Fruit fly (Drosophila melanogaster) whole organism, embryonic: ENCODE results near the gene CG13465.

Experiments
- Atf6 ChIP-seq: fragments of 200-800 bp; sonication (Bioruptor generic); IDR thresholded peaks from 2 replicates; pipeline ENCODE4 v1.3.6; 2022; ENCODE audit warnings: missing biosample characterization, missing genetic modification characterization
- Bteb2 ChIP-seq: fragments of 200-800 bp; sonication (Bioruptor generic); optimal IDR thresholded peaks from 2 replicates; lab custom pipeline; 2016; ENCODE audit warnings: missing biosample characterization, missing genetic modification characterization
- CG10979 ChIP-seq: fragments of 200-800 bp; sonication (Bioruptor generic); optimal IDR thresholded peaks from 2 replicates; lab custom pipeline; 2018; ENCODE audit warnings: missing biosample characterization, mild to moderate bottlenecking, missing genetic modification characterization, moderate library complexity
- CG12299 ChIP-seq: fragments of 200-800 bp; sonication (Bioruptor generic); optimal IDR thresholded peaks from 2 replicates; lab custom pipeline; 2018; ENCODE audit warnings: missing biosample characterization, mild to moderate bottlenecking, missing genetic modification characterization
- CG13775 ChIP-seq: fragments of 200-800 bp; sonication (Bioruptor generic); optimal IDR thresholded peaks from 3 replicates; lab custom pipeline; 2017; ENCODE audit warnings: missing biosample characterization, mild to moderate bottlenecking, missing genetic modification characterization
- CG13894 ChIP-seq: fragments of 200-800 bp; sonication (Bioruptor generic); optimal IDR thresholded peaks from 3 replicates; lab custom pipeline; 2018; ENCODE audit warnings: missing biosample characterization, mild to moderate bottlenecking, missing genetic modification characterization, moderate library complexity
- CG14710 ChIP-seq: fragments of 200-800 bp; sonication (Bioruptor generic); optimal IDR thresholded peaks from 3 replicates; lab custom pipeline; 2019; ENCODE audit warnings: missing biosample characterization, mild to moderate bottlenecking, missing genetic modification characterization, moderate library complexity
- CG16813 ChIP-seq: fragments of 200-800 bp; sonication (Bioruptor generic); IDR thresholded peaks from 3 replicates; pipeline ENCODE4 v1.3.6; 2022; ENCODE audit warnings: missing biosample characterization, missing genetic modification characterization; ENCODE audit not compliant: partially characterized antibody
- CG17568 ChIP-seq: fragments of 200-800 bp; sonication (Bioruptor generic); optimal IDR thresholded peaks from 2 replicates; lab custom pipeline; 2018; ENCODE audit warnings: missing biosample characterization, mild to moderate bottlenecking, missing genetic modification characterization, moderate library complexity
- CG18476 ChIP-seq: fragments of 200-800 bp; sonication (Bioruptor generic); optimal IDR thresholded peaks from 2 replicates; lab custom pipeline; 2016; ENCODE audit warnings: missing biosample characterization, mild to moderate bottlenecking, missing genetic modification characterization
- CG18764 ChIP-seq: fragments of 200-800 bp; sonication (Bioruptor generic); optimal IDR thresholded peaks from 3 replicates; lab custom pipeline; 2016; ENCODE audit warnings: missing biosample characterization, missing genetic modification characterization
- CG2199 ChIP-seq: fragments of 200-800 bp; sonication (Bioruptor generic); IDR thresholded peaks from 3 replicates; pipeline ENCODE4 v1.3.6; 2022; ENCODE audit warnings: missing biosample characterization, missing genetic modification characterization
- CG2889 ChIP-seq: fragments of 200-800 bp; sonication (Bioruptor generic); IDR thresholded peaks from 3 replicates; pipeline ENCODE4 v1.3.6; 2022; ENCODE audit warnings: missing biosample characterization, missing genetic modification characterization
- CG3281 ChIP-seq: fragments of 200-800 bp; sonication (Bioruptor generic); optimal IDR thresholded peaks from 3 replicates; lab custom pipeline; 2017; ENCODE audit warnings: missing biosample characterization, mild to moderate bottlenecking, missing genetic modification characterization
- CG33213 ChIP-seq: fragments of 200-800 bp; sonication (Bioruptor generic); optimal IDR thresholded peaks from 3 replicates; lab custom pipeline; 2016; ENCODE audit warnings: missing biosample characterization, missing genetic modification characterization
- CG4617 ChIP-seq: fragments of 200-800 bp; sonication (Bioruptor generic); optimal IDR thresholded peaks from 3 replicates; lab custom pipeline; 2016; ENCODE audit warnings: missing biosample characterization, missing genetic modification characterization, borderline replicate concordance
- CG4707 ChIP-seq: fragments of 200-800 bp; sonication (Bioruptor generic); optimal IDR thresholded peaks from 2 replicates; lab custom pipeline; 2018; ENCODE audit warnings: missing biosample characterization, mild to moderate bottlenecking, missing genetic modification characterization, moderate library complexity
- CG6254 ChIP-seq: fragments of 200-800 bp; sonication (Bioruptor generic); optimal IDR thresholded peaks from 3 replicates; lab custom pipeline; 2017; ENCODE audit warnings: mild to moderate bottlenecking, missing biosample characterization, missing genetic modification reagents, missing genetic modification characterization
- CG6791 ChIP-seq: fragments of 200-800 bp; sonication (Bioruptor generic); IDR thresholded peaks from 3 replicates; pipeline ENCODE4 v1.3.6; 2022; ENCODE audit warnings: missing biosample characterization, missing genetic modification characterization; ENCODE audit not compliant: partially characterized antibody
- CG7928 ChIP-seq: fragments of 200-800 bp; sonication (Bioruptor generic); optimal IDR thresholded peaks from 2 replicates; lab custom pipeline; 2017; ENCODE audit warnings: missing biosample characterization, mild to moderate bottlenecking, missing genetic modification characterization
- D19B ChIP-seq: fragments of 200-800 bp; sonication (Bioruptor generic); optimal IDR thresholded peaks from 2 replicates; lab custom pipeline; 2017; ENCODE audit warnings: missing biosample characterization, mild to moderate bottlenecking, missing genetic modification characterization
- Dbx ChIP-seq: fragments of 200-800 bp; sonication (Bioruptor generic); IDR thresholded peaks from 3 replicates; pipeline ENCODE4 v1.3.6; 2022; ENCODE audit warnings: missing biosample characterization, missing genetic modification characterization
- H2.0 ChIP-seq: fragments of 200-800 bp; sonication (Bioruptor generic); IDR thresholded peaks from 2 replicates; pipeline ENCODE4 v1.3.6; 2022; ENCODE audit warnings: missing biosample characterization, missing genetic modification characterization
- HLHmδ ChIP-seq: fragments of 200-800 bp; sonication (Bioruptor generic); optimal IDR thresholded peaks from 2 replicates; lab custom pipeline; 2018; ENCODE audit warnings: missing biosample characterization, mild to moderate bottlenecking, missing genetic modification characterization, moderate library complexity
- Kr ChIP-seq: fragments of 200-800 bp; sonication (Bioruptor generic); optimal IDR thresholded peaks from 2 replicates; lab custom pipeline; 2017; ENCODE audit warnings: missing biosample characterization, mild to moderate bottlenecking, missing genetic modification characterization
- Lpt ChIP-seq: fragments of >200 bp; optimal IDR thresholded peaks from 2 replicates; lab custom pipeline; 2018; ENCODE audit warnings: missing biosample characterization, missing genetic modification characterization
- Med ChIP-seq: fragments of 200-800 bp; sonication (Bioruptor generic); peaks from one replicate; lab custom pipeline; 2016; ENCODE audit warnings: missing biosample characterization, missing genetic modification characterization, mild to moderate bottlenecking, inconsistent platforms, moderate library complexity
- Neu2 ChIP-seq: fragments of 200-800 bp; sonication (Bioruptor generic); optimal IDR thresholded peaks from 3 replicates; lab custom pipeline; 2016; ENCODE audit warnings: missing biosample characterization, missing genetic modification characterization, borderline replicate concordance
- Oli ChIP-seq: fragments of 200-800 bp; sonication (Bioruptor generic); optimal IDR thresholded peaks from 2 replicates; lab custom pipeline; 2018; ENCODE audit warnings: missing biosample characterization, mild to moderate bottlenecking, missing genetic modification characterization, moderate library complexity
- Sin3A ChIP-seq: fragments of >200 bp; optimal IDR thresholded peaks from 2 replicates; lab custom pipeline; 2018
- Sox100B ChIP-seq: fragments of 200-800 bp; sonication (Bioruptor generic); optimal IDR thresholded peaks from 3 replicates; lab custom pipeline; 2018; ENCODE audit warnings: missing biosample characterization, mild to moderate bottlenecking, missing genetic modification characterization
- Xrp1 ChIP-seq: fragments of 200-800 bp; sonication (Bioruptor generic); IDR thresholded peaks from 2 replicates; pipeline ENCODE4 v1.3.6; 2022; ENCODE audit warnings: missing biosample characterization, missing genetic modification characterization
- ap ChIP-seq: fragments of 200-800 bp; sonication (Bioruptor generic); IDR thresholded peaks from 2 replicates; pipeline ENCODE4 v1.3.6; 2022; ENCODE audit warnings: missing biosample characterization, missing genetic modification characterization
- chif ChIP-seq, 2 experiments: fragments of 200-800 bp; sonication (Bioruptor generic); optimal IDR thresholded peaks; 3 replicates each; lab custom pipeline; 2016; ENCODE audit warnings: missing biosample characterization in 2 of 2, missing genetic modification characterization in 2 of 2
- ci ChIP-seq: fragments of 200-800 bp; sonication (Bioruptor generic); IDR thresholded peaks from 3 replicates; pipeline ENCODE4 v1.3.6; 2022; ENCODE audit warnings: missing biosample characterization, missing genetic modification characterization
- corto ChIP-seq: fragments of 200-800 bp; sonication (Bioruptor generic); optimal IDR thresholded peaks from 2 replicates; lab custom pipeline; 2016; ENCODE audit warnings: missing biosample characterization, mild to moderate bottlenecking, missing genetic modification characterization, moderate library complexity
- croc ChIP-seq: fragments of 200-800 bp; sonication (Bioruptor generic); conservative IDR thresholded peaks from 3 replicates; pipeline ENCODE4 v1.3.6; 2022; ENCODE audit warnings: missing biosample characterization, missing genetic modification characterization
- crol ChIP-seq: fragments of 200-800 bp; sonication (Bioruptor generic); IDR thresholded peaks from 2 replicates; pipeline ENCODE4 v1.3.6; 2022; ENCODE audit warnings: missing biosample characterization, missing genetic modification characterization
- crp ChIP-seq, 2 experiments: fragments of 200-800 bp; sonication (Bioruptor generic); optimal IDR thresholded peaks; 2 replicates in 1 of 2; 3 replicates in 1 of 2; lab custom pipeline; 2017; ENCODE audit warnings: missing biosample characterization in 2 of 2, missing genetic modification characterization in 2 of 2, mild to moderate bottlenecking in 1 of 2, moderate library complexity in 1 of 2
- dimm ChIP-seq: fragments of 200-800 bp; sonication (Bioruptor generic); IDR thresholded peaks from 2 replicates; pipeline ENCODE4 v1.3.6; 2022; ENCODE audit warnings: missing biosample characterization, missing genetic modification characterization
- jumu ChIP-seq: fragments of 200-800 bp; sonication (Bioruptor generic); optimal IDR thresholded peaks from 3 replicates; lab custom pipeline; 2016; ENCODE audit warnings: missing biosample characterization, missing genetic modification characterization
- kni ChIP-seq: fragments of 200-800 bp; sonication (Bioruptor generic); optimal IDR thresholded peaks from 3 replicates; lab custom pipeline; 2017; ENCODE audit warnings: mild to moderate bottlenecking, missing biosample characterization, missing genetic modification reagents, missing genetic modification characterization
- maf-S ChIP-seq: fragments of 200-800 bp; sonication (Bioruptor generic); optimal IDR thresholded peaks from 2 replicates; lab custom pipeline; 2016; ENCODE audit warnings: missing biosample characterization, missing genetic modification characterization
- odd ChIP-seq: fragments of 200-800 bp; sonication (Bioruptor generic); optimal IDR thresholded peaks from 2 replicates; lab custom pipeline; 2017; ENCODE audit warnings: missing biosample characterization, mild to moderate bottlenecking, missing genetic modification characterization
- pb ChIP-seq: fragments of 200-800 bp; sonication (Bioruptor generic); optimal IDR thresholded peaks from 3 replicates; lab custom pipeline; 2016; ENCODE audit warnings: missing biosample characterization, missing genetic modification characterization
- pfk ChIP-seq: fragments of 200-800 bp; sonication (Bioruptor generic); optimal IDR thresholded peaks from 2 replicates; lab custom pipeline; 2018; ENCODE audit warnings: missing biosample characterization, mild to moderate bottlenecking, missing genetic modification characterization, moderate library complexity
- run ChIP-seq: fragments of 200-800 bp; sonication (Bioruptor generic); optimal IDR thresholded peaks from 3 replicates; lab custom pipeline; 2018; ENCODE audit warnings: missing biosample characterization, mild to moderate bottlenecking, missing genetic modification characterization
- sc ChIP-seq, 3 experiments: fragments of >200 bp in 2 of 3; fragments of 200-800 bp in 1 of 3; sonication (Bioruptor generic) in 1 of 3; optimal IDR thresholded peaks; 2 replicates in 2 of 3; 3 replicates in 1 of 3; lab custom pipeline; 2017; ENCODE audit warnings: mild to moderate bottlenecking in 1 of 3, missing biosample characterization in 1 of 3, missing genetic modification characterization in 1 of 3, missing genetic modification reagents in 1 of 3
- slbo ChIP-seq: fragments of 200-800 bp; sonication (Bioruptor generic); IDR thresholded peaks from 2 replicates; pipeline ENCODE4 v1.3.6; 2022; ENCODE audit warnings: missing biosample characterization, missing genetic modification characterization
- tll ChIP-seq, 2 experiments: fragments of 200-800 bp in 1 of 2; fragments of >200 bp in 1 of 2; sonication (Bioruptor generic) in 1 of 2; optimal IDR thresholded peaks; 2 replicates each; lab custom pipeline; 2017 to 2019; ENCODE audit warnings: missing biosample characterization in 2 of 2, missing genetic modification characterization in 2 of 2, mild to moderate bottlenecking in 1 of 2, moderate library complexity in 1 of 2
- twi ChIP-seq: fragments of 200-800 bp; optimal IDR thresholded peaks from 2 replicates; lab custom pipeline; 2019; ENCODE audit warnings: missing biosample characterization, mild to moderate bottlenecking, missing genetic modification characterization, moderate library complexity

CG13465 gene

DNA sequence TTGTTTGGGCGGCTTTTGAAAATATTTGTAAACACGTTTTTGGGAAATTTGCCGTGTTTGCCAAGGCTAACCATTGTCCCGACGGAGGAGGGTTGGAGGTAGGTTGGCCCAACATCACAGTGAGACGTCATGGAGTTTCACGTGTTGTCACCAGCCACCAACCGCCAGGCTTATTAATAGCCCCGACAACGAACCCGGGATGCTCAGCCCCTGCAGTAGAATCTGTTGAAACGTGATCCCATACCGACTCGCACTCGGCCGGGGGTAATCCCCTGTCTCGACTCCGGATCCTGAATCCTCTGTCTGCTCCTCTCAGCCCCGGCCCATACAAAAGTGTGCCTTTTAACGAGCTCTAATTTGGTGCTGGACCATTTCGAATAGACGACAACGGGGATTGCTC is 16.4 kb upstream of the CG13465 start:
- TF ChIP-seq CG13894 (no peak), CG7928 (no peak), crp (GFP tag; optimal IDR thresholded peaks at IDR 0.05; lab: Kevin White, UChicago) (no peak), Bteb2 (GFP tag; lab: Kevin White, UChicago) (no peak), Sox100B (GFP tag; lab: Kevin White, UChicago) (no peak), CG18764 (no peak), CG12299 (tag; lab: Kevin White, UChicago) (no peak), jumu (GFP tag; lab: Kevin White, UChicago) (no peak), CG17568 (no peak), croc (GFP tag; lab: Robert Waterston, UW) (no peak), CG33213 (GFP tag; lab: Kevin White, UChicago) (no peak), ci (no peak), HLHmδ (GFP tag; lab: Kevin White, UChicago) (no peak), D19B (GFP tag; lab: Kevin White, UChicago) (no peak), CG16813 (GFP tag; lab: Robert Waterston, UW) (no peak), CG2199 (GFP tag; lab: Robert Waterston, UW) (peak; percentile 71; the same call in 1 of the 3 replicates), Oli (tag; lab: Kevin White, UChicago) (no peak), ap (GFP tag; lab: Robert Waterston, UW) (no peak), CG18476 (no peak), run (tag; lab: Kevin White, UChicago) (no peak), H2.0 (GFP tag; lab: Robert Waterston, UW) (no peak), CG6254 (GFP tag; lab: Kevin White, UChicago) (no peak), corto (GFP tag; lab: Kevin White, UChicago) (no peak), Neu2 (GFP tag; lab: Kevin White, UChicago) (no peak), CG6791 (no peak), kni (GFP tag; lab: Kevin White, UChicago) (peak; percentile 50), CG3281 (GFP tag; lab: Kevin White, UChicago) (no peak), slbo (GFP tag; lab: Robert Waterston, UW) (no peak), Xrp1 (GFP tag; lab: Robert Waterston, UW) (no peak), crol (GFP tag; lab: Robert Waterston, UW) (peak; percentile 53; the same call in 1 of the 2 replicates), dimm (no peak), Sin3A (lab: Kevin White, UChicago) (no peak), pb (GFP tag; lab: Kevin White, UChicago) (no peak), CG4707 (no peak), Lpt (no peak), CG2889 (GFP tag; lab: Robert Waterston, UW) (no peak), Dbx (GFP tag; lab: Robert Waterston, UW) (no peak), twi (tag; lab: Kevin White, UChicago) (peak; percentile 95), sc (optimal IDR thresholded peaks at IDR 0.05; lab: Kevin White, UChicago) (no peak), sc (GFP tag; optimal IDR thresholded peaks at IDR 0.05; lab: Kevin White, UChicago) (no peak), pfk (GFP tag; lab: Kevin White, UChicago) (no peak), CG10979 (tag; lab: Kevin White, UChicago) (no peak), CG4617 (GFP tag; lab: Kevin White, UChicago) (no peak), Kr (GFP tag; lab: Kevin White, UChicago) (peak; percentile 5), CG14710 (tag; lab: Kevin White, UChicago) (no peak), chif (GFP tag; optimal IDR thresholded peaks at IDR 0.05; lab: Kevin White, UChicago) (no peak), Atf6 (GFP tag; lab: Robert Waterston, UW) (no peak), CG13775 (no peak), tll (GFP tag; optimal IDR thresholded peaks at IDR 0.05; lab: Kevin White, UChicago) (peak in 1 of 2 experiments; percentile 10), maf-S (GFP tag; lab: Kevin White, UChicago) (no peak), Med (GFP tag; lab: Kevin White, UChicago) (no peak), odd (GFP tag; lab: Kevin White, UChicago) (peak; percentile 19)
